Fruit fly (Drosophila melanogaster) S2 (cell line): Measurements from ENCODE around the gene CG17167.

Experiments used
- CG8478 ChIP-seq: fragments of >200 bp; optimal IDR thresholded peaks from 2 replicates; lab custom pipeline; 2018
- CTCF ChIP-seq, 2 experiments: fragments of >200 bp; optimal IDR thresholded peaks; 2 replicates each; lab custom pipeline; 2018

The CG17167 gene

DNA sequence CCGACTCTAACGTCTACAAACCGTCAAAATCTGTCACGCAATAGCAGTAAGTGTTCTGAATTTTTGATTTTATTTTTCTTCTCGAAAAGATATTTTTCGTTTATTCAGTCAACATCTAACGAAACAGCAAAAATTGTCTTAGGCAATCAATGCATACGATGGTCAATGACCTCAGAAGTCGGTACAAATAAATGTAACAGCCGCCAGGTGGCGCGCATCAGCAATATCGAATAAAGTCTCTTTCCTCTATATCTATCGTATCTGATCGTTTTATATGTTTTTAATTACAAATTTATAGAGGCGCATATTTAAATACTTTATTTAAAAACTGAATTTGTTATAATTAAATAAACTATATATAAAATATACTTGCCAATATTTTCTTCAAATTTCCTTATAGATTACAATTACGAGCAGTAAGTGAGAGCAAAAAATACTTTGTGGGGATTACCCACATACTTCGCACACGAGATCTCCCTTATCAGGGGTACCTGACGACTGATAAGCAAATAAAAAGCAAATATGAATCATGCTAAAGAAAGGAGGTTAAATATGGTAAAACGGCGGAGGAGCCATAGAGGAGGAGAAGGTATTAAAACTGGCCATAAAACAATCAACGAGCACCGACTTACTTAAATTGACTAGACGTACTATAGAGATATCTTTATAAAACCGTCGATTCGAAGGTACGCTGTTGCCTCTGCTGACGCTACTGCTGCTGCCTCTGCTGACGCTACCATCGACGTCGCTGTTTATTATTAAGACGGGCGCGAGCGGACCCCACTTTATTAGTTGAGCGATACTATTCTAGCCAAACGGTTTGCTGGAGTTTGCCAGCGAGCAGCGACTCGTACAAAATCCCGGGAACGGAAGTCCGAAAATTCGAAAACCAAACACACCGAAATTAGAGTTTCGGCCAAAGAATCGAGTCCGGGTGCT is at the start of gene CG17167:
TSS of gene CG17167 (plus strand) at position 781 of the 939 bp plus-strand sequence.
- TF ChIP-seq CG8478, result no peak
- TF ChIP-seq CTCF (optimal IDR thresholded peaks at IDR 0.05; lab: Kevin White, UChicago), result peak; percentile 24 to 76

DNA sequence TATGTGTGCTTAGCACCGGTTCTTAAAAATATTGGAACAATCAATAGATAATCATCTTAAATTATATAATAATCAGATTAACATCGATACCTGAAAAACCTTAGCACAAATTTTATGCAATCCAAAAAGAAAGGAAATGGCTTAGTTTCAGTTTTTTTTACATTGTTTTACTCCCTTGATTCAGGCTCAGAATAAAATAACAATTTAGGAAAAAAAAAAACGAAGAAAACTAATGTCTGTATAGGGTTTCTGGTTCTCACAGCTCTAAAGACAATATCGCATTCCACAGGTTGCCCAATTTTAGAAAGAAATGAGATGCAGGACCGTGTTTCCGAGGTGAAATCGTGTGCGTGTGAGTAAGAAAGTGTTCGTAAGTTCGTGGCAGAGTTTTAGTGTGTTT is 45.5 kb upstream of the CG17167 start, which contains the start of gene zyd:
TSS of gene zyd (plus strand) at position 301 of the 400 bp plus-strand sequence.
- no peak for TF ChIP-seq CG8478
- no peak for TF ChIP-seq CTCF (optimal IDR thresholded peaks at IDR 0.05; lab: Kevin White, UChicago)

DNA sequence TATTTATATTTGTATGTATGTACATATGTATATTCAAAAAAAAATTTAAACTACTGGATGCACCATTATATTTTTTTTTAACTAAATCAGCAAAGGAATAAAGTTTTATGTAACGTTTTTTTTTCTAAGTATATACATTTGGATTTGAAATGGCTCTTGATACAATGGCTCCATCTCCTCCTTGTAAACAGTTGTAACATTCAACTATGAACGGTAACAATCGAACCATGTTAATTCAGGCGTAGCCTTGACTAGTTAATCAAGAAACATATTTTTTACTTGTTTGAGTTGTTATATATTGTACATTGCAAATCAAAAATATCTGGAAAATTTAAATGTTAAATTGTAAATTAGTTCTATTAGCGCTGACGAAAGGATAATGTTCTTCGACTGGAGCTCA is 32.3 kb upstream of the CG17167 start, which contains the start of gene CG12061:
TSS of gene CG12061 (plus strand) at position 301 of the 400 bp plus-strand sequence.
- TF ChIP-seq CTCF (optimal IDR thresholded peaks at IDR 0.05; lab: Kevin White, UChicago) (no peak), CG8478 (no peak)

dm6 chrX:23071237-23071688 is 3.2 kb downstream of the CG17167 start:
- TF ChIP-seq CG8478, result no peak
- TF ChIP-seq CTCF (optimal IDR thresholded peaks at IDR 0.05; lab: Kevin White, UChicago), result no peak

DNA sequence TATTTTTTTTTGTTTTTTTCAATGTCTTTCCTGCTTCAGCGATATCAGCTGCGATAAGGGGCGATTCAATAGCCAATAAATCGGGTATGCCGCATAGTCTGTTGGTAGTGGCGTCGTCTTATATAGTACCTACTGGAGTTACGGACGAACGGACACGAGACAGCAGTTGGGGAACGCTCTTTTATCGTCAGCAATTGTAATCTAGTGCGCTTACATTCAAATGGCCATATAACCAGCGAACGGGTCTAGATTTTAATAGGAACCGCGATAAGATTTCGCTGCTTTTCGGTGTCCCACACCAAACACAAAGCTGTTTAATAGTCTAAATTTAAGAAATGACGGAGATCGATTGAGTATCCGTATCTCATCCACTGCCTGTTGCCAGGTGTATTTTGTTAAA is 5.3 kb downstream of the CG17167 start:
- TF ChIP-seq CTCF (optimal IDR thresholded peaks at IDR 0.05; lab: Kevin White, UChicago) (no peak), CG8478 (no peak)

DNA sequence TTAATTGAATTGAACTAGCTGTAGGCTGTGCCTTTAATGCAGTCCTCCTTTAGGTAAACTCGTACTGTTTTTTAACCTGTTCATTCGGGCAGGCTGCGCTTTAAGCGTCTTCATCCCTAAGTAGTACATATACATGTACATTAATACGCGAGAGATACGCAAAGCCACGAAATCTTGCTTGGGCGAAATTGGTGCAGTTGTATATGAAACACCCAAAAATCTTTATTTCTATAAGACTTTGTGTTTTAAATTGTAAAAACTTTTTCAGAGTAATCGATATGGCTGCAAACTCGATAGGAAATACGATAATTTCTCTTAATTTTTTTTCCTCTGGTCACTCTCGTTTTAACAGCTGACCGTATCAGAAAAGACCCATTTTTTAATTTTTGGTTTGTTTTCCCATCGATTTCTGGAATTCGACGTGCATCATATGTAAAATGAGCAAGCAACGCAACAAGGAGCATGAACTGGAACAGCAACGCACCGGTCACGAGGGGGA is 14.4 kb downstream of the CG17167 start, which contains the start of the genes CG17163 and CG17168:
TSS of gene CG17163 (minus strand) at position 303 of the 499 bp plus-strand sequence.
TSS of gene CG17168 (plus strand) at position 332 of the 499 bp plus-strand sequence.
- no peak for TF ChIP-seq CG8478
- TF ChIP-seq CTCF (optimal IDR thresholded peaks at IDR 0.05; lab: Kevin White, UChicago), result no peak

DNA sequence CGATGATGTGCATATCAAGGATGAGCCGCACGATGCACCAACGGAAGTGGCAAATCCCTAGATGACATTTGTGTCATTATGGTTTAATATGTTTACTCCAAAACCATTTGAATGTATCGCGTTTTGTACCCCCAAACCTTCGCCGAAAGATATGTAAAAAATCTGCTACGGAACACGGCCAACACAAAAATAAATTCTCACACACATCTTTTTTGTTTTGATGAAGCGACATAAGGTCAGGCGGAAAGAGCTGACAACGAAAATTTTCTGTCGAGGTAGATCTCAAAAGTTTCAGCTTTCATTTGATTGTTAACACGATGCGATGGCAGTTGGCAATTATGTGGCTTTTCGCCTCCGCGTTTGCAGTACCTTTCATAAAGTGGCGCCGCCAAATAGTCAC is 16.3 kb downstream of the CG17167 start, which contains the start of gene CG17169:
TSS of gene CG17169 (plus strand) at position 301 of the 400 bp plus-strand sequence.
- no peak for TF ChIP-seq CG8478
- no peak for TF ChIP-seq CTCF (optimal IDR thresholded peaks at IDR 0.05; lab: Kevin White, UChicago)

DNA sequence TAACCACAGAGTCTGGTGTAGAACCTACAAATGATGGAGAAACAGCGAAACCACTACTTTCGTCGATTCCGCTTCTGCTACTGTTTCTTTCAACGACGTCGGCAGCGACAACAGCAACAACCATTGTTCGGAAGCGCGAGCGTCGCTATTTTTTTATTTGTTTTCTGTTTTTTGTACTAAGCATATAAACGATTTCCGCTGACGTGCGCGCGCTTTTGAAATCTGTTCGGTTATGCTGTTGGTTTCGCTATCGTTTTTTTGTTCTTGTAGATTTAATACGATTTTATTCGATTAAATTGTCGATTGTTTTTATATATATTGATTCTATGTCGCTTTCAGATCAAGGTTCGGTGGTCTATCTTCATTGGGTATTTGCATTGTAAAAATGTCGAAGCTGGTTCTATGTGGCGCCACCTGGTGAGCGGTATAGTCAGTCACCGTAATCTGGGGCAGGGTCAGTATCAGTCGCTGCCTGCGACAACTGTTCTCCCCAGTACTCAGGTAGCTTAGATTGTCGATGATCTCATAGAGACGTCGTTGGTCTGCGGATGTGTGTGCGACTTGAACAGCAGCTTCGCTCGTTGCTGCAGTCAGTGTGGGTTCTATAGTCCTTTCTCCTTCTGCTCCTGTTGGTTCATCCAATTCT is 21.1 kb downstream of the CG17167 start:
- TF ChIP-seq CTCF (optimal IDR thresholded peaks at IDR 0.05; lab: Kevin White, UChicago) (peak; percentile 76 to 77), CG8478 (no peak)

DNA sequence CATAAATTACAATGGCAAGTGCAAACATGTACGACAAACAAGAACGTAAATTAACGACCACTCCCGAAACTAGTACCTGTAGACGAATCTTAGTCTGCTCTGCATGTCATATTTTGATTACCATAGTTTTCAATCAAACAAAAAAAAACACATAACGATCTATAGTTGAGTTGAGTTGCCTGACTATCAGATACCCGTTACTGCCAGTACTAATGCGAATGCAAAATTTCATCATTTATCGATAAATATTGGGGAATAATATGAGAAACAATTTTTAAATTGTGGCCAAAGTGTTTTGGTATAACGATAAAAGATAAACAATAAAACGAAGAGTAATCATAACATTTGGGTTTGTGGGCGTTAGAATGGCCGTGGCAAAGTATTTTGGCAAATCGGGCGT is 22.4 kb downstream of the CG17167 start:
- TF ChIP-seq CTCF (optimal IDR thresholded peaks at IDR 0.05; lab: Kevin White, UChicago) (no peak), CG8478 (no peak)

dm6 chrX:23091289-23091688 is 23.2 kb downstream of the CG17167 start:
- TF ChIP-seq CG8478, result no peak
- TF ChIP-seq CTCF (optimal IDR thresholded peaks at IDR 0.05; lab: Kevin White, UChicago), result no peak

DNA sequence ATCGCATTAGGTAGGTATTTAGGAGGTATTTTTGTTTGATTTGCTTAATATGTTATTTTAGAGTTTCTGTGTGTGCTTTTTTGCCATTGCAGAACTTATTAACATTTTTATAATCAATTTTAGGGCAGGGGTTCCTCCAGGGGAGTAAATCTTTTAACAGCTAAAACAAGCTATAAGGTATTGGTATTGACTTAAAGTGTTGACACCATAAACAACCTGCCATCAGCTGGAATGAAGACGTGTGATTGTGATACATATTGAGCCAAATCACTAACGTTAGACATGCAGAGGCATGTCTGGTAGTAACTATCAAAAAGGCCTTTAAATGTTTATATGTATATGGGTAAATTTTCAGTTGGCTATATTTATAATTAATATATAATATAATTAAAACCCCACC is 23.7 kb downstream of the CG17167 start:
- TF ChIP-seq CG8478, result no peak
- no peak for TF ChIP-seq CTCF (optimal IDR thresholded peaks at IDR 0.05; lab: Kevin White, UChicago)

DNA sequence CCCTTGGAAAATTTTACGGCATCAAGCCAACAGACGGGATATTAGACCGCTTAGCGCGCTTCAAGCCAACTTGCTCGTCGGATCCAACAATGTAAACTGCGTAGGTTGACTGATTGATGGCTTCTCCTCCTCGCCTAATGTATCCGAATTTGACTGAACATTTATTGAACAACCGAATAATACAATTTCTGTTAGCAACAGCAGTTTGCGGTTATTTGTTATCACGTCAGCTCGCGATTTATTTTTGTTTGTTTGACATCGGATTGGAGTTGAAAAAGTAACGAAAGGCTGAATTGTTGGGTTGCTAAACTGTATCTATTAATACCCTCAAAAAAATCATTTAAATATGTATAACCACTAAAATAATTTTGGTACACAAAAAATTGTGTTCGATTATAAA is 24.4 kb downstream of the CG17167 start, which contains the start of gene CG17159:
TSS of gene CG17159 (minus strand) at position 101 of the 400 bp plus-strand sequence.
- TF ChIP-seq CTCF (optimal IDR thresholded peaks at IDR 0.05; lab: Kevin White, UChicago), result no peak
- TF ChIP-seq CG8478, result no peak

DNA sequence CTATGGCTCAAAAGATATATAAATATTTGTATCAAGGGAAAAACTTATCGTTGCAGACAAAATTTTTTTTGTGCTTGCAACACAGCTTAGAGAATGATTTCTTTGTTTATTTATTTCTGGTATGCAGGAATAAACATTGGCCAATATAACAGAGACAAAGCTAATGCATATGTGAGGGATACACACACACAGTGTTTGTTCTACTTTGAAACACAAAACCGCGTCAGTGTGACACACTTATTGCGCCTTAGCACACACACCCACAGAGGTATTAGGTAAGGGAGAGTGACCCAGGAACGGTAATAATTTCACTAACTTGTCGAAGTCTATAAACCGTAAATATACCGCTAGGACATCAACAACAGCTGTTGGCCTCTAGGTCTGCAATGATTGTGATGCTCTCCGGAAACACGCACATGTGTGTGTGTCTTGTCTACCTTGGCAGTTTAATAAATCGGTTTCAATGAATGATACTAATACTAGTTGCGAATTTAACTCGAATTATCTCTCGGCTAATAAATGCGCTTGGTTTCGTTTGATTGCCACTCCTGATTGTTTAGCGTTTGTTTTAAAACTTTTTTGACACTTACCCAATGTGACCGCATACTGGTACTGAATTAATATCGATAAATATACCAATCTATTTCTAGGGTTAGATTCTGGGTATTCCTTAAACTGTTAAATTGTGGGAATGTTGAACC is 28.2 kb downstream of the CG17167 start, which contains the start of gene CG17162:
TSS of gene CG17162 (minus strand) at position 619 of the 701 bp plus-strand sequence.
- TF ChIP-seq CG8478 (no peak), CTCF (optimal IDR thresholded peaks at IDR 0.05; lab: Kevin White, UChicago) (no peak)

dm6 chrX:23096818-23097129 is 28.7 kb downstream of the CG17167 start:
- no peak for TF ChIP-seq CG8478

DNA sequence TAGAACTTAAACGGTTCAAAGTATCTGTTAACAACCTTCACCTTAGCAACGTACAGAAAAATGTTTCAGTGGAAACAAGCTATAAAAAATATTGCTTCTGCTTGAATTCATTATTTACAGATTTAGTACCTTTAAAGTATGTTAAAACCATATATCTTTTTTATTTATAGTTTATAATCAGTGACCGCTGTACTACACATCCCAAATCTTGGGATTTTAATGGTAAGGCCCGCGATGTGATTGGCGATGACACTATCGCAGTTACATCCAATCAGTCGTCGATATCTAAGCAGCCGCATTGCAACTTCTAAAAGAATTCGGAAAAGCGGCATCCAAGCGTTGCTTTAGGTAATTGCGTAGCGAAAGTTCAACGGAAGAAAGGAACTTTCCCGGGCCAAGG is 29.1 kb downstream of the CG17167 start:
- no peak for TF ChIP-seq CTCF (optimal IDR thresholded peaks at IDR 0.05; lab: Kevin White, UChicago)
- TF ChIP-seq CG8478, result no peak
